Fruit fly (Drosophila melanogaster): ENCODE measurements around the gene bcn92.
A peak's percentile ranks its signal among the peaks of the same experiment; 100 is the strongest.

bcn92 gene

dm6 chrX:2155868-2156267 lies 6.4 kb upstream of the bcn92 start (continued):
- TF ChIP-seq Hey (tag; optimal IDR thresholded peaks at IDR 0.05) (no peak), Scr (GFP tag; IDR thresholded peaks at IDR 0.05; ENCODE audit: partially characterized antibody) (peak; percentile 14; the same call in 1 of the 2 replicates), slbo (GFP tag; IDR thresholded peaks at IDR 0.05) (peak; percentile 41), kah (GFP tag; optimal IDR thresholded peaks at IDR 0.05) (no peak), YL-1 (GFP tag; optimal IDR thresholded peaks at IDR 0.05) (peak; percentile 32), gcm (GFP tag; optimal IDR thresholded peaks at IDR 0.05) (peak; percentile 14), Adf1 (GFP tag; IDR thresholded peaks at IDR 0.05) (peak; percentile 60; the same call in 1 of the 2 replicates), CG11398 (GFP tag; optimal IDR thresholded peaks at IDR 0.05) (no peak), CG6175 (GFP tag; IDR thresholded peaks at IDR 0.05) (no peak), CG8290 (GFP tag; optimal IDR thresholded peaks at IDR 0.05) (peak; percentile 74), CG8290 (tag; optimal IDR thresholded peaks at IDR 0.05) (peak; percentile 80 to 87), CG10321 (GFP tag; IDR thresholded peaks at IDR 0.05) (peak; percentile 89), Elba2 (GFP tag; optimal IDR thresholded peaks at IDR 0.05) (peak; percentile 28), B-H1 (GFP tag; IDR thresholded peaks at IDR 0.05) (no peak), HmgZ (tag; optimal IDR thresholded peaks at IDR 0.05) (peak; percentile 44), vvl (GFP tag; IDR thresholded peaks at IDR 0.05) (peak; percentile 36; the same call in 1 of the 2 replicates), MESR4 (GFP tag; optimal IDR thresholded peaks at IDR 0.05) (peak; percentile 9), CG10267 (tag; optimal IDR thresholded peaks at IDR 0.05) (peak; percentile 20), CTCF (GFP tag; optimal IDR thresholded peaks at IDR 0.05) (no peak), Opbp (GFP tag; IDR thresholded peaks at IDR 0.05; ENCODE audit: partially characterized antibody) (0 out of 3 replicates have a peak, but pooled peaks have one; percentile 42), sd (tag; optimal IDR thresholded peaks at IDR 0.05) (peak; percentile 43), row (GFP tag; IDR thresholded peaks at IDR 0.05) (peak; percentile 64), CG10431 (GFP tag; optimal IDR thresholded peaks at IDR 0.05) (peak; percentile 99), CG15479 (GFP tag; optimal IDR thresholded peaks at IDR 0.05) (peak; percentile 50), ci (GFP tag; IDR thresholded peaks at IDR 0.05) (peak; percentile 62), Deaf1 (tag; optimal IDR thresholded peaks at IDR 0.05) (peak; percentile 24), wor (GFP tag; IDR thresholded peaks at IDR 0.05) (no peak), sens (GFP tag) (peak; percentile 76), btn (GFP tag; optimal IDR thresholded peaks at IDR 0.05) (peak; percentile 2), z (GFP tag; IDR thresholded peaks at IDR 0.05) (0 out of 3 replicates have a peak, but pooled peaks have one; percentile 22), CG1832 (GFP tag; optimal IDR thresholded peaks at IDR 0.05) (peak; percentile 96), CG1024 (GFP tag; IDR thresholded peaks at IDR 0.05) (0 out of 2 replicates have a peak, but pooled peaks have one; percentile 21), CG15696 (tag; optimal IDR thresholded peaks at IDR 0.05) (no peak), CG3163 (GFP tag; optimal IDR thresholded peaks at IDR 0.05) (peak; percentile 46), CG2199 (GFP tag; IDR thresholded peaks at IDR 0.05) (peak; percentile 76; the same call in 2 of the 3 replicates), nerfin-1 (tag; optimal IDR thresholded peaks at IDR 0.05) (peak; percentile 10), Dll (GFP tag; IDR thresholded peaks at IDR 0.05; ENCODE audit: partially characterized antibody) (0 out of 4 replicates have a peak, but pooled peaks have one; percentile 22), Bgb (GFP tag; IDR thresholded peaks at IDR 0.05; ENCODE audit: partially characterized antibody) (peak; percentile 37; the same call in 1 of the 2 replicates), CG31365 (tag; optimal IDR thresholded peaks at IDR 0.05) (peak; percentile 70), Dp (GFP tag; optimal IDR thresholded peaks at IDR 0.05) (peak; percentile 65), pzg (GFP tag; optimal IDR thresholded peaks at IDR 0.05) (peak; percentile 21), CG8281 (tag; optimal IDR thresholded peaks at IDR 0.05) (no peak), CG2712 (tag; optimal IDR thresholded peaks at IDR 0.05) (peak; percentile 30), E2f1 (GFP tag; IDR thresholded peaks at IDR 0.05) (peak; percentile 87), CG12744 (GFP tag; optimal IDR thresholded peaks at IDR 0.05) (no peak), CG30431 (GFP tag; optimal IDR thresholded peaks at IDR 0.05) (no peak)

Measured in whole organism, embryonic.